Worm (Caenorhabditis elegans) whole organism, L1 larva: Measurements from ENCODE around the gene hpo-33.

Experiments
- C04F5.9 ChIP-seq: sonication (generic microtip); optimal IDR thresholded peaks from 2 replicates; lab custom pipeline; 2016; ENCODE audit warnings: missing genetic modification characterization, missing compliant biosample characterization
- C34B4.2 ChIP-seq: sonication (generic microtip); optimal IDR thresholded peaks from 2 replicates; lab custom pipeline; 2017; ENCODE audit warnings: mild to moderate bottlenecking, missing genetic modification characterization, missing compliant biosample characterization
- F16B12.6 ChIP-seq: fragments of 150-350 bp; optimal IDR thresholded peaks from 2 replicates; lab custom pipeline; 2014; ENCODE audit warnings: missing biosample characterization, missing genetic modification characterization
- Y116A8C.19 ChIP-seq: sonication (generic microtip); optimal IDR thresholded peaks from 2 replicates; lab custom pipeline; 2016; ENCODE audit warnings: missing compliant biosample characterization, missing genetic modification characterization, borderline replicate concordance
- alr-1 ChIP-seq: fragments of 200-800 bp; sonication (Bioruptor generic); optimal IDR thresholded peaks from 2 replicates; lab custom pipeline; 2018; ENCODE audit warnings: borderline replicate concordance, mild to moderate bottlenecking, missing genetic modification characterization, missing compliant biosample characterization
- aly-2 ChIP-seq: fragments of 150-350 bp; optimal IDR thresholded peaks from 2 replicates; lab custom pipeline; 2014; ENCODE audit warnings: missing biosample characterization, missing genetic modification characterization
- ama-1 ChIP-seq: fragments of 150-350 bp; optimal IDR thresholded peaks from 2 replicates; lab custom pipeline; 2014
- ceh-8 ChIP-seq: fragments of 200-800 bp; sonication (Bioruptor generic); optimal IDR thresholded peaks from 2 replicates; lab custom pipeline; 2018; ENCODE audit warnings: mild to moderate bottlenecking, missing genetic modification characterization, moderate library complexity, missing compliant biosample characterization
- ceh-88 ChIP-seq: fragments of 200-800 bp; sonication (Bioruptor generic); IDR thresholded peaks from 2 replicates; pipeline ENCODE4 v1.3.6; 2022; ENCODE audit warnings: missing genetic modification characterization, missing compliant biosample characterization
- efl-1 ChIP-seq, 4 experiments: fragments of 150-350 bp; optimal IDR thresholded peaks in 3 of 4; peaks in 1 of 4; 1 replicate in 1 of 4; 2 replicates in 3 of 4; lab custom pipeline; 2014; ENCODE audit warnings: missing biosample characterization in 2 of 4, missing genetic modification characterization in 2 of 4, missing genetic modification reagents in 2 of 4
- fkh-8 ChIP-seq: sonication (generic microtip); optimal IDR thresholded peaks from 2 replicates; lab custom pipeline; 2016; ENCODE audit warnings: mild to moderate bottlenecking, missing genetic modification characterization, missing compliant biosample characterization
- grh-1 ChIP-seq: fragments of 200-800 bp; sonication (Bioruptor generic); IDR thresholded peaks from 2 replicates; pipeline ENCODE4 v1.3.6; 2022; ENCODE audit warnings: missing genetic modification reagents, missing genetic modification characterization, missing compliant biosample characterization
- hlh-17 ChIP-seq: fragments of 200-800 bp; sonication (Bioruptor generic); optimal IDR thresholded peaks from 2 replicates; lab custom pipeline; 2018; ENCODE audit warnings: missing genetic modification characterization, mild to moderate bottlenecking, missing compliant biosample characterization, moderate library complexity, borderline replicate concordance
- hlh-4 ChIP-seq: sonication (generic microtip); optimal IDR thresholded peaks from 2 replicates; lab custom pipeline; 2016; ENCODE audit warnings: mild to moderate bottlenecking, missing genetic modification characterization, missing compliant biosample characterization
- jun-1 ChIP-seq: fragments of 150-350 bp; optimal IDR thresholded peaks from 2 replicates; lab custom pipeline; 2014; ENCODE audit warnings: missing biosample characterization, missing genetic modification reagents, missing genetic modification characterization
- lin-13 ChIP-seq: fragments of 150-350 bp; optimal IDR thresholded peaks from 2 replicates; lab custom pipeline; 2014; ENCODE audit warnings: missing biosample characterization, missing genetic modification reagents, missing genetic modification characterization
- lin-15B ChIP-seq: fragments of 150-350 bp; sonication (generic microtip); optimal IDR thresholded peaks from 3 replicates; lab custom pipeline; 2014; ENCODE audit warnings: missing biosample characterization, missing genetic modification characterization
- lin-35 ChIP-seq, 2 experiments: fragments of 150-350 bp; optimal IDR thresholded peaks; 2 replicates each; lab custom pipeline; 2014; ENCODE audit warnings: missing biosample characterization in 2 of 2, missing genetic modification characterization in 2 of 2, missing genetic modification reagents in 2 of 2
- lir-3 ChIP-seq: sonication (generic microtip); optimal IDR thresholded peaks from 2 replicates; lab custom pipeline; 2016; ENCODE audit warnings: mild to moderate bottlenecking, missing genetic modification characterization, moderate library complexity, missing compliant biosample characterization; ENCODE audit not compliant: poor library complexity
- mab-9 ChIP-seq: fragments of 200-800 bp; sonication (Bioruptor generic); IDR thresholded peaks from 2 replicates; pipeline ENCODE4 v1.3.6; 2022; ENCODE audit warnings: missing genetic modification reagents, missing genetic modification characterization, missing compliant biosample characterization
- mep-1 ChIP-seq: fragments of 150-350 bp; optimal IDR thresholded peaks from 2 replicates; lab custom pipeline; 2014; ENCODE audit warnings: missing biosample characterization, missing genetic modification characterization
- nhr-20 ChIP-seq: sonication (generic microtip); optimal IDR thresholded peaks from 2 replicates; lab custom pipeline; 2016; ENCODE audit warnings: mild to moderate bottlenecking, missing genetic modification characterization, missing compliant biosample characterization
- nhr-237 ChIP-seq: fragments of 150-350 bp; optimal IDR thresholded peaks from 2 replicates; lab custom pipeline; 2014; ENCODE audit warnings: missing biosample characterization, missing genetic modification characterization
- nhr-71 ChIP-seq: sonication (generic microtip); optimal IDR thresholded peaks from 2 replicates; lab custom pipeline; 2016; ENCODE audit warnings: mild to moderate bottlenecking, missing genetic modification characterization, moderate library complexity, missing compliant biosample characterization
- nhr-76 ChIP-seq: sonication (generic microtip); optimal IDR thresholded peaks from 2 replicates; lab custom pipeline; 2017; ENCODE audit warnings: missing biosample characterization, missing genetic modification characterization
- nhr-84 ChIP-seq: sonication (generic microtip); optimal IDR thresholded peaks from 2 replicates; lab custom pipeline; 2017; ENCODE audit warnings: missing biosample characterization, missing genetic modification characterization
- nhr-90 ChIP-seq: sonication (generic microtip); optimal IDR thresholded peaks from 2 replicates; lab custom pipeline; 2016; ENCODE audit warnings: mild to moderate bottlenecking, missing genetic modification characterization, missing compliant biosample characterization; ENCODE audit not compliant: poor library complexity
- pag-3 ChIP-seq: sonication (generic microtip); optimal IDR thresholded peaks from 2 replicates; lab custom pipeline; 2017; ENCODE audit warnings: missing genetic modification characterization, mild to moderate bottlenecking, missing compliant biosample characterization, antibody characterized with exemption, borderline replicate concordance; ENCODE audit not compliant: insufficient read depth
- pax-3 ChIP-seq: fragments of 200-800 bp; sonication (Bioruptor generic); optimal IDR thresholded peaks from 2 replicates; lab custom pipeline; 2018; ENCODE audit warnings: mild to moderate bottlenecking, missing genetic modification characterization, moderate library complexity, missing compliant biosample characterization
- pqm-1 ChIP-seq: sonication (generic microtip); optimal IDR thresholded peaks from 3 replicates; lab custom pipeline; 2017; ENCODE audit warnings: missing biosample characterization, missing genetic modification characterization
- rnt-1 ChIP-seq: sonication (generic microtip); optimal IDR thresholded peaks from 2 replicates; lab custom pipeline; 2016; ENCODE audit warnings: mild to moderate bottlenecking, missing genetic modification characterization, moderate library complexity, missing compliant biosample characterization
- snu-23 ChIP-seq: sonication (generic microtip); optimal IDR thresholded peaks from 2 replicates; lab custom pipeline; 2016; ENCODE audit warnings: missing genetic modification characterization, missing compliant biosample characterization
- sox-4 ChIP-seq: sonication (generic microtip); optimal IDR thresholded peaks from 2 replicates; lab custom pipeline; 2016; ENCODE audit warnings: missing genetic modification characterization, missing compliant biosample characterization
- sup-37 ChIP-seq: fragments of 200-800 bp; sonication (Bioruptor generic); optimal IDR thresholded peaks from 2 replicates; lab custom pipeline; 2018; ENCODE audit warnings: mild to moderate bottlenecking, missing genetic modification characterization, missing compliant biosample characterization
- tlp-1 ChIP-seq: fragments of 150-350 bp; optimal IDR thresholded peaks from 2 replicates; lab custom pipeline; 2014; ENCODE audit warnings: missing biosample characterization, missing genetic modification characterization
- unc-62 ChIP-seq: fragments of 150-350 bp; optimal IDR thresholded peaks from 2 replicates; lab custom pipeline; 2014; ENCODE audit warnings: missing biosample characterization, missing genetic modification reagents, missing genetic modification characterization
- unc-98 ChIP-seq: fragments of 200-800 bp; sonication (Bioruptor generic); IDR thresholded peaks from 2 replicates; pipeline ENCODE4 v1.3.6; 2022; ENCODE audit warnings: missing genetic modification characterization, missing compliant biosample characterization
- zag-1 ChIP-seq: fragments of 150-350 bp; optimal IDR thresholded peaks from 2 replicates; lab custom pipeline; 2014; ENCODE audit warnings: missing biosample characterization, missing genetic modification characterization
- zip-4 ChIP-seq: fragments of 200-800 bp; sonication (Bioruptor generic); optimal IDR thresholded peaks from 2 replicates; lab custom pipeline; 2018; ENCODE audit warnings: mild to moderate bottlenecking, missing genetic modification characterization, moderate library complexity, missing compliant biosample characterization
- ztf-4 ChIP-seq: fragments of 150-350 bp; optimal IDR thresholded peaks from 2 replicates; lab custom pipeline; 2014; ENCODE audit warnings: missing biosample characterization, missing genetic modification characterization

The hpo-33 gene

DNA sequence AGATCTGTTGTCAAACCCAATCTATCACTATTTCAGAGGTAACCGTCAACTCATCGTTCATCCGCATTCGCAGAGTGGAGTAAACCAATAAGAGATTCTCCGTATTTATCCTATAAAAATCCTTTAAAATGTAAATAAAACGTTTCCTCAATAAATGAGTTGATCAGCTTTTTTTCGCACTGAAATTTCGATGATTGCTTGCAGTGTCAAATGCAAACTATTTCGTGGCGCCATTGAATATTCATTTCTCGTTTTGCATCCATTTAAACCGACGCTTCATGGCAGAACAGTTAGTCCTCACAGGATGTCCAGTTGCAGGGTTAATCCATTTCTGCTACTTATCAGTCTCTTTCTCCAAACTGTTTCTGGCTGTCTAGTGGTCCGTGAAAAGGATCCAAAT lies 19.2 kb downstream of the hpo-33 start, which contains the start of gene F28B1.9:
F28B1.9 (plus strand) TSS at position 301 of the 400 bp plus-strand sequence.
- no peak for TF ChIP-seq fkh-8 (tag; lab: Kevin White, UChicago)
- no peak for TF ChIP-seq grh-1 (GFP tag; lab: Robert Waterston, UW)
- TF ChIP-seq mab-9 (GFP tag; lab: Robert Waterston, UW), result no peak
- no peak for TF ChIP-seq nhr-84 (tag; lab: Kevin White, UChicago)
- no peak for TF ChIP-seq Y116A8C.19
- no peak for TF ChIP-seq lin-13 (GFP tag; lab: Kevin White, UChicago)
- TF ChIP-seq snu-23 (GFP tag; lab: Kevin White, UChicago), result no peak
- no peak for TF ChIP-seq sup-37
- no peak for TF ChIP-seq pqm-1
- no peak for TF ChIP-seq zip-4 (GFP tag; lab: Kevin White, UChicago)
- TF ChIP-seq nhr-90 (tag; lab: Kevin White, UChicago), result no peak
- no peak for TF ChIP-seq C34B4.2 (tag; lab: Kevin White, UChicago)

- no peak for TF ChIP-seq ceh-8 (GFP tag; lab: Kevin White, UChicago)
- TF ChIP-seq, all 84 proteins: peak for 0
Observed at ce11 chrV:17064676-17065075, 22.3 kb downstream of the hpo-33 start, which contains the start of gene srh-255. TSS of gene srh-255 (plus strand) at chrV:17064976.

DNA sequence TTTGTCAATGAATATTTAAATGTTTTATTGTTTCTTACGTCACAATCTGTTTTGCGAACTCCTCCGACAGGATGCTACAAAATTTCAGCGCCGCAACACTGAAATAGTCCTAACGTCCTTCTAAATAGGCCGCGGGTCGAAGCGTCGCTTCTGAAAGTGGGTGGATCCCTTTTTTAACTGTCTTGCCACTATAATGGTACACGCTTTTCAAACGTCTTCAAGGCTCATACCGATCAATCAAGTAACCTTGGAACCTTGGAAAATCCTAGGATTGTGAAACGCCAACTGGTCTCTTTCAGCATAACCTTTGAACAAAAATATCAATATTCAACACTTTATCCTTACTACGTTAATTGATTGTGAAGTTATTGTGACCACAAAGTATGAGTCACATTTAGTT lies 24.3 kb downstream of the hpo-33 start:
- TF ChIP-seq pax-3 (tag; lab: Kevin White, UChicago), result no peak

- TF ChIP-seq nhr-20, result no peak
- TF ChIP-seq nhr-237 (tag; lab: Kevin White, UChicago), result no peak
- no peak for TF ChIP-seq zag-1 (tag; lab: Kevin White, UChicago)
- no peak for TF ChIP-seq nhr-71
- TF ChIP-seq efl-1 (optimal IDR thresholded peaks at IDR 0.05; lab: Kevin White, UChicago), result no peak
- TF ChIP-seq efl-1 (GFP tag; optimal IDR thresholded peaks at IDR 0.05 in 1 of 2; lab: Kevin White, UChicago), result peak in 1 of 2 experiments; percentile 65
Observed at ce11 chrV:17068839-17069238, 26.5 kb downstream of the hpo-33 start, which contains the start of gene T05E12.8. TSS of gene T05E12.8 (plus strand) at chrV:17069139.

DNA sequence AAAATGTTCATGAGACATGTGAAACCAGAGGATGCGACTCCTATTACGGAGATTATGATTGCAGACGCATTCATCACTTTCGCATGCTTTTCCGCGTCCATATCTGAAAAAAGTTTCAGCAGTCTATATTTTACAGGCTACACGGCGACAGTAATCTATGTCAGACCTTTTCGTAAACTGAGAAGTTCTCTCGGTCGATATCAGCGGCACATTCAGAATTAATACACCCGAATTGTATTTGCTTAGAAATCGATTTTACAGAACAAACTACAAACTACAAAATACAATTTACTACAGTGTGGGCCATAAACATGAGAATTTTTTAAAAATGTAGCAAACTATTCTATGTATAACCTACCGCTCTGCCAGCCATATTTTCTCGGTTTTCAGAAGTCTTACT lies 29.2 kb downstream of the hpo-33 start, which contains the start of gene srbc-14:
srbc-14 (minus strand) TSS at position 101 of the 400 bp plus-strand sequence.
- TF ChIP-seq F16B12.6 (no peak), lin-15B (tag; lab: Kevin White, UChicago) (no peak), hlh-4 (tag; lab: Kevin White, UChicago) (no peak), sup-37 (no peak), grh-1 (GFP tag; lab: Robert Waterston, UW) (no peak), efl-1 (optimal IDR thresholded peaks at IDR 0.05; lab: Kevin White, UChicago) (no peak), efl-1 (GFP tag; optimal IDR thresholded peaks at IDR 0.05 in 1 of 2; lab: Kevin White, UChicago) (no peak), C34B4.2 (tag; lab: Kevin White, UChicago) (no peak), pag-3 (tag; lab: Kevin White, UChicago) (no peak), alr-1 (tag; lab: Kevin White, UChicago) (no peak), snu-23 (GFP tag; lab: Kevin White, UChicago) (no peak), tlp-1 (tag; lab: Kevin White, UChicago) (no peak), rnt-1 (tag; lab: Kevin White, UChicago) (no peak), jun-1 (tag; lab: Kevin White, UChicago) (no peak), ama-1 (lab: Kevin White, UChicago) (no peak), lir-3 (tag; lab: Kevin White, UChicago) (no peak), lin-35 (GFP tag; optimal IDR thresholded peaks at IDR 0.05; lab: Kevin White, UChicago) (no peak)

ce11 chrV:17075900-17076299 lies 33.5 kb downstream of the hpo-33 start, which contains the start of gene str-125:
TSS of gene str-125 (minus strand) at chrV:17076000.
- TF ChIP-seq C04F5.9 (no peak), mep-1 (tag; lab: Kevin White, UChicago) (no peak), unc-98 (no peak), mab-9 (GFP tag; lab: Robert Waterston, UW) (no peak), hlh-17 (GFP tag; lab: Kevin White, UChicago) (no peak), sox-4 (no peak), lin-13 (GFP tag; lab: Kevin White, UChicago) (no peak), unc-62 (GFP tag; lab: Kevin White, UChicago) (no peak), aly-2 (tag; lab: Kevin White, UChicago) (no peak), nhr-76 (tag; lab: Kevin White, UChicago) (no peak), ceh-88 (no peak), ztf-4 (tag; lab: Kevin White, UChicago) (no peak), grh-1 (GFP tag; lab: Robert Waterston, UW) (no peak)
